Fruit fly (Drosophila melanogaster): ENCODE data around the gene CG14624.

The CG14624 gene

dm6 chrX:1256131-1256530, 49.6 kb downstream of the CG14624 start (continued):
- TF ChIP-seq phol (tag; optimal IDR thresholded peaks at IDR 0.05) (peak; percentile 30), Asciz (GFP tag; optimal IDR thresholded peaks at IDR 0.05) (no peak), CG14441 (GFP tag; IDR thresholded peaks at IDR 0.05) (no peak), CG10267 (tag; optimal IDR thresholded peaks at IDR 0.05) (no peak), scrt (GFP tag; optimal IDR thresholded peaks at IDR 0.05) (no peak), Meics (GFP tag; optimal IDR thresholded peaks at IDR 0.05) (peak; percentile 7), Rfx (GFP tag; IDR thresholded peaks at IDR 0.05) (0 out of 2 replicates have a peak, but pooled peaks have one; percentile 10), row (GFP tag; IDR thresholded peaks at IDR 0.05) (peak; percentile 47; the same call in 2 of the 3 replicates), ind (GFP tag; optimal IDR thresholded peaks at IDR 0.05) (peak; percentile 15), Vsx1 (GFP tag; optimal IDR thresholded peaks at IDR 0.05) (no peak), NK7.1 (GFP tag; optimal IDR thresholded peaks at IDR 0.05) (no peak), zen2 (GFP tag; IDR thresholded peaks at IDR 0.05; ENCODE audit: partially characterized antibody) (no peak), nom (GFP tag; optimal IDR thresholded peaks at IDR 0.05) (no peak), gem (tag; optimal IDR thresholded peaks at IDR 0.05) (peak; percentile 41), unpg (GFP tag; optimal IDR thresholded peaks at IDR 0.05) (peak; percentile 1), PHDP (tag; optimal IDR thresholded peaks at IDR 0.05) (peak; percentile 27), Hmr (GFP tag; optimal IDR thresholded peaks at IDR 0.05) (peak; percentile 13), Blimp-1 (GFP tag; optimal IDR thresholded peaks at IDR 0.05) (peak; percentile 3), prd (optimal IDR thresholded peaks at IDR 0.05) (no peak), prd (GFP tag; IDR thresholded peaks at IDR 0.05) (0 out of 3 replicates have a peak, but pooled peaks have one; percentile 4), Hr51 (GFP tag; optimal IDR thresholded peaks at IDR 0.05) (peak in 1 of 2 experiments; percentile 43), CG7357 (GFP tag; IDR thresholded peaks at IDR 0.05) (peak; percentile 37; the same call in 1 of the 3 replicates), Xbp1 (GFP tag; optimal IDR thresholded peaks at IDR 0.05) (peak; percentile 8), CG10209 (GFP tag; optimal IDR thresholded peaks at IDR 0.05) (peak; percentile 4), CG2678 (tag; optimal IDR thresholded peaks at IDR 0.05) (peak; percentile 44), kni (GFP tag; optimal IDR thresholded peaks at IDR 0.05) (no peak), lmd (GFP tag; IDR thresholded peaks at IDR 0.05) (peak; percentile 35; the same call in 1 of the 2 replicates)

dm6 chrX:1256742-1257441, 50.4 kb downstream of the CG14624 start:
- TF ChIP-seq tna (GFP tag; IDR thresholded peaks at IDR 0.05; ENCODE audit: partially characterized antibody) (no peak), CG12236 (GFP tag; optimal IDR thresholded peaks at IDR 0.05) (no peak), HLHmδ (GFP tag; optimal IDR thresholded peaks at IDR 0.05) (no peak), mirr (GFP tag; optimal IDR thresholded peaks at IDR 0.05) (peak; percentile 77), Hmr (GFP tag; optimal IDR thresholded peaks at IDR 0.05) (peak; percentile 38), psq (GFP tag; optimal IDR thresholded peaks at IDR 0.05) (no peak), CG9876 (GFP tag; optimal IDR thresholded peaks at IDR 0.05) (no peak), Opbp (GFP tag; IDR thresholded peaks at IDR 0.05; ENCODE audit: partially characterized antibody) (no peak), Hr39 (optimal IDR thresholded peaks at IDR 0.05) (no peak), Sry-β (GFP tag; optimal IDR thresholded peaks at IDR 0.05) (no peak), Deaf1 (tag; optimal IDR thresholded peaks at IDR 0.05) (no peak), CG10959 (GFP tag; IDR thresholded peaks at IDR 0.05) (no peak), CoRest (tag; optimal IDR thresholded peaks at IDR 0.05) (no peak), B-H1 (GFP tag; IDR thresholded peaks at IDR 0.05) (no peak), CG7745 (tag; optimal IDR thresholded peaks at IDR 0.05) (no peak), CG13296 (GFP tag; optimal IDR thresholded peaks at IDR 0.05) (peak; percentile 13), CG30020 (tag; optimal IDR thresholded peaks at IDR 0.05) (no peak), ems (GFP tag; optimal IDR thresholded peaks at IDR 0.05) (no peak), otp (GFP tag; IDR thresholded peaks at IDR 0.05) (no peak), ttk (GFP tag; IDR thresholded peaks at IDR 0.05) (no peak), Lpt (GFP tag; optimal IDR thresholded peaks at IDR 0.05) (no peak), CG9817 (tag; optimal IDR thresholded peaks at IDR 0.05) (no peak), CG4404 (GFP tag; IDR thresholded peaks at IDR 0.05) (no peak), Hey (tag; optimal IDR thresholded peaks at IDR 0.05) (peak; percentile 54)
